Worm (Caenorhabditis elegans): Measurements from ENCODE around the gene C15H9.5.

ce11 chrX:6145921-6146320 lies 52.8 kb downstream of the C15H9.5 start:
- TF ChIP-seq elt-4 (tag; optimal IDR thresholded peaks at IDR 0.05) (no peak), pha-4 (tag; optimal IDR thresholded peaks at IDR 0.05) (no peak), ceh-45 (GFP tag; IDR thresholded peaks at IDR 0.05) (no peak), hlh-6 (tag; optimal IDR thresholded peaks at IDR 0.05) (no peak), elt-2 (tag; optimal IDR thresholded peaks at IDR 0.05) (no peak), nhr-11 (tag; optimal IDR thresholded peaks at IDR 0.05) (no peak), fkh-10 (GFP tag; optimal IDR thresholded peaks at IDR 0.05) (no peak), ama-1 (optimal IDR thresholded peaks at IDR 0.05) (no peak), lin-11 (tag; optimal IDR thresholded peaks at IDR 0.05) (no peak), mec-3 (tag; optimal IDR thresholded peaks at IDR 0.05; ENCODE audit: borderline replicate concordance) (no peak), ztf-16 (tag; optimal IDR thresholded peaks at IDR 0.05) (no peak), T23F11.4 (GFP tag; optimal IDR thresholded peaks at IDR 0.05) (no peak), sox-2 (GFP tag; IDR thresholded peaks at IDR 0.05) (no peak)
